Fruit fly (Drosophila melanogaster) whole organism, embryonic: ENCODE results near the gene CG12194.
A peak's percentile ranks its signal among the peaks of the same experiment; 100 is the strongest.

Source experiments
- Atf6 ChIP-seq: fragments of 200-800 bp; sonication (Bioruptor generic); IDR thresholded peaks from 2 replicates; pipeline ENCODE4 v1.3.6; 2022; ENCODE audit warnings: missing biosample characterization, missing genetic modification characterization
- CG10543 ChIP-seq: fragments of 200-800 bp; sonication (Bioruptor generic); optimal IDR thresholded peaks from 3 replicates; lab custom pipeline; 2017; ENCODE audit warnings: missing biosample characterization, mild to moderate bottlenecking, missing genetic modification characterization, moderate library complexity
- CG1233 ChIP-seq: fragments of 200-800 bp; sonication (Bioruptor generic); optimal IDR thresholded peaks from 4 replicates; lab custom pipeline; 2018; ENCODE audit warnings: missing biosample characterization, mild to moderate bottlenecking, missing genetic modification characterization
- CG14441 ChIP-seq: fragments of 200-800 bp; sonication (Bioruptor generic); IDR thresholded peaks from 2 replicates; pipeline ENCODE4 v1.3.6; 2022; ENCODE audit warnings: missing biosample characterization, missing genetic modification characterization
- CG15011 ChIP-seq: fragments of 200-800 bp; sonication (Bioruptor generic); optimal IDR thresholded peaks from 3 replicates; lab custom pipeline; 2018; ENCODE audit warnings: missing biosample characterization, mild to moderate bottlenecking, missing genetic modification characterization
- CG1529 ChIP-seq: fragments of 200-800 bp; sonication (Bioruptor generic); optimal IDR thresholded peaks from 3 replicates; lab custom pipeline; 2018; ENCODE audit warnings: missing biosample characterization, missing genetic modification characterization
- CG1602 ChIP-seq: fragments of 200-800 bp; sonication (Bioruptor generic); optimal IDR thresholded peaks from 3 replicates; lab custom pipeline; 2016; ENCODE audit warnings: missing biosample characterization, missing genetic modification characterization
- CG17328 ChIP-seq: fragments of 200-800 bp; sonication (Bioruptor generic); IDR thresholded peaks from 2 replicates; pipeline ENCODE4 v1.3.6; 2022; ENCODE audit warnings: missing biosample characterization, missing genetic modification characterization
- CG17359 ChIP-seq: fragments of 200-800 bp; sonication (Bioruptor generic); optimal IDR thresholded peaks from 3 replicates; lab custom pipeline; 2018; ENCODE audit warnings: missing biosample characterization, mild to moderate bottlenecking, missing genetic modification characterization, moderate library complexity
- CG17568 ChIP-seq: fragments of 200-800 bp; sonication (Bioruptor generic); optimal IDR thresholded peaks from 2 replicates; lab custom pipeline; 2018; ENCODE audit warnings: missing biosample characterization, mild to moderate bottlenecking, missing genetic modification characterization, moderate library complexity
- CG17829 ChIP-seq: fragments of 200-800 bp; optimal IDR thresholded peaks from 2 replicates; lab custom pipeline; 2019; ENCODE audit warnings: missing biosample characterization, mild to moderate bottlenecking, missing genetic modification characterization, moderate library complexity
- CG2678 ChIP-seq: fragments of 200-800 bp; sonication (Bioruptor generic); optimal IDR thresholded peaks from 3 replicates; lab custom pipeline; 2019; ENCODE audit warnings: missing biosample characterization, mild to moderate bottlenecking, missing genetic modification characterization, moderate library complexity
- CG34224 ChIP-seq: fragments of 200-800 bp; sonication (Bioruptor generic); IDR thresholded peaks from 3 replicates; pipeline ENCODE4 v1.3.6; 2022; ENCODE audit warnings: missing biosample characterization, missing genetic modification characterization; ENCODE audit not compliant: partially characterized antibody
- CG3838 ChIP-seq: fragments of 200-800 bp; sonication (Bioruptor generic); optimal IDR thresholded peaks from 3 replicates; lab custom pipeline; 2016; ENCODE audit warnings: missing biosample characterization, missing genetic modification characterization
- CG5180 ChIP-seq: fragments of 200-800 bp; sonication (Bioruptor generic); optimal IDR thresholded peaks from 3 replicates; lab custom pipeline; 2017; ENCODE audit warnings: missing biosample characterization, missing genetic modification characterization, mild to moderate bottlenecking, moderate library complexity, missing genetic modification reagents
- CG5953 ChIP-seq: fragments of 200-800 bp; sonication (Bioruptor generic); IDR thresholded peaks from 2 replicates; pipeline ENCODE4 v1.3.6; 2022; ENCODE audit warnings: missing biosample characterization, missing genetic modification characterization
- CG6654 ChIP-seq: fragments of 200-800 bp; sonication (Bioruptor generic); optimal IDR thresholded peaks from 2 replicates; lab custom pipeline; 2017; ENCODE audit warnings: missing biosample characterization, mild to moderate bottlenecking, missing genetic modification characterization
- CG7271 ChIP-seq: fragments of 200-800 bp; sonication (Bioruptor generic); optimal IDR thresholded peaks from 2 replicates; lab custom pipeline; 2018; ENCODE audit warnings: missing biosample characterization, mild to moderate bottlenecking, missing genetic modification characterization, moderate library complexity
- CG8944 ChIP-seq: fragments of 200-800 bp; sonication (Bioruptor generic); optimal IDR thresholded peaks from 3 replicates; lab custom pipeline; 2016; ENCODE audit warnings: missing biosample characterization, missing genetic modification characterization
- CG9215 ChIP-seq: fragments of 200-800 bp; sonication (Bioruptor generic); IDR thresholded peaks from 2 replicates; pipeline ENCODE4 v1.3.6; 2022; ENCODE audit warnings: missing biosample characterization, missing genetic modification characterization
- CG9932 ChIP-seq: fragments of 200-800 bp; sonication (Bioruptor generic); IDR thresholded peaks from 2 replicates; pipeline ENCODE4 v1.3.6; 2022; ENCODE audit warnings: missing biosample characterization, missing genetic modification characterization
- D ChIP-seq, 2 experiments: fragments of 200-800 bp in 1 of 2; fragments of >200 bp in 1 of 2; sonication (Bioruptor generic) in 1 of 2; optimal IDR thresholded peaks; 2 replicates in 1 of 2; 3 replicates in 1 of 2; lab custom pipeline; 2017; ENCODE audit warnings: mild to moderate bottlenecking in 1 of 2, missing biosample characterization in 1 of 2, missing genetic modification characterization in 1 of 2, missing genetic modification reagents in 1 of 2
- Drgx ChIP-seq: fragments of 200-800 bp; sonication (Bioruptor generic); IDR thresholded peaks from 2 replicates; pipeline ENCODE4 v1.3.6; 2022; ENCODE audit warnings: missing biosample characterization, missing genetic modification characterization
- Gsc ChIP-seq: fragments of 200-800 bp; sonication (Bioruptor generic); IDR thresholded peaks from 2 replicates; pipeline ENCODE4 v1.3.6; 2022; ENCODE audit warnings: missing biosample characterization, missing genetic modification characterization
- HmgD ChIP-seq: fragments of 200-800 bp; sonication (Bioruptor generic); optimal IDR thresholded peaks from 3 replicates; lab custom pipeline; 2016; ENCODE audit warnings: missing biosample characterization, missing genetic modification characterization
- Hmr ChIP-seq: fragments of 200-800 bp; sonication (Bioruptor generic); optimal IDR thresholded peaks from 3 replicates; lab custom pipeline; 2017; ENCODE audit warnings: mild to moderate bottlenecking, missing biosample characterization, missing genetic modification reagents, missing genetic modification characterization
- Med ChIP-seq: fragments of 200-800 bp; sonication (Bioruptor generic); peaks from one replicate; lab custom pipeline; 2016; ENCODE audit warnings: missing biosample characterization, missing genetic modification characterization, mild to moderate bottlenecking, inconsistent platforms, moderate library complexity
- Oaz ChIP-seq: fragments of 200-800 bp; sonication (Bioruptor generic); IDR thresholded peaks from 2 replicates; pipeline ENCODE4 v1.3.6; 2022; ENCODE audit warnings: missing biosample characterization, missing genetic modification characterization
- Oli ChIP-seq: fragments of 200-800 bp; sonication (Bioruptor generic); optimal IDR thresholded peaks from 2 replicates; lab custom pipeline; 2018; ENCODE audit warnings: missing biosample characterization, mild to moderate bottlenecking, missing genetic modification characterization, moderate library complexity
- PHDP ChIP-seq: fragments of 200-800 bp; sonication (Bioruptor generic); optimal IDR thresholded peaks from 3 replicates; lab custom pipeline; 2018; ENCODE audit warnings: missing biosample characterization, mild to moderate bottlenecking, missing genetic modification characterization, moderate library complexity
- Pdp1 ChIP-seq, 2 experiments: fragments of 200-800 bp; sonication (Bioruptor generic); optimal IDR thresholded peaks; 3 replicates each; lab custom pipeline; 2016; ENCODE audit warnings: missing biosample characterization in 2 of 2, missing genetic modification characterization in 2 of 2, mild to moderate bottlenecking in 1 of 2, moderate library complexity in 1 of 2
- Poxn ChIP-seq: fragments of 200-800 bp; sonication (Bioruptor generic); IDR thresholded peaks from 2 replicates; pipeline ENCODE4 v1.3.6; 2022; ENCODE audit warnings: missing biosample characterization, missing genetic modification characterization
- Six4 ChIP-seq: fragments of 200-800 bp; sonication (Bioruptor generic); optimal IDR thresholded peaks from 2 replicates; lab custom pipeline; 2016; ENCODE audit warnings: missing biosample characterization, missing genetic modification characterization
- Usf ChIP-seq: fragments of 200-800 bp; sonication (Bioruptor generic); optimal IDR thresholded peaks from 2 replicates; lab custom pipeline; 2017; ENCODE audit warnings: missing genotype, missing biosample characterization, missing genetic modification characterization
- da ChIP-seq: fragments of 200-800 bp; sonication (Bioruptor generic); optimal IDR thresholded peaks from 2 replicates; lab custom pipeline; 2016; ENCODE audit warnings: missing biosample characterization, missing genetic modification characterization
- en ChIP-seq: fragments of 200-800 bp; sonication (Bioruptor generic); optimal IDR thresholded peaks from 2 replicates; lab custom pipeline; 2016; ENCODE audit warnings: missing biosample characterization, missing genetic modification characterization
- fd64A ChIP-seq: fragments of 200-800 bp; sonication (Bioruptor generic); optimal IDR thresholded peaks from 3 replicates; lab custom pipeline; 2018; ENCODE audit warnings: missing biosample characterization, mild to moderate bottlenecking, missing genetic modification characterization
- gem ChIP-seq: fragments of 200-800 bp; sonication (Bioruptor generic); optimal IDR thresholded peaks from 2 replicates; lab custom pipeline; 2019; ENCODE audit warnings: missing biosample characterization, mild to moderate bottlenecking, missing genetic modification characterization, moderate library complexity
- grau ChIP-seq: fragments of 200-800 bp; optimal IDR thresholded peaks from 3 replicates; lab custom pipeline; 2019; ENCODE audit warnings: missing biosample characterization, mild to moderate bottlenecking, missing genetic modification characterization, moderate library complexity
- gsb ChIP-seq: fragments of 200-800 bp; sonication (Bioruptor generic); IDR thresholded peaks from 2 replicates; pipeline ENCODE4 v1.3.6; 2022; ENCODE audit warnings: missing biosample characterization, missing genetic modification characterization
- h ChIP-seq: fragments of >200 bp; optimal IDR thresholded peaks from 2 replicates; lab custom pipeline; 2017
- hbn ChIP-seq: fragments of 200-800 bp; sonication (Bioruptor generic); IDR thresholded peaks from 2 replicates; pipeline ENCODE4 v1.3.6; 2022; ENCODE audit warnings: missing biosample characterization, missing genetic modification characterization; ENCODE audit not compliant: partially characterized antibody
- mld ChIP-seq: fragments of 200-800 bp; sonication (Bioruptor generic); IDR thresholded peaks from 3 replicates; pipeline ENCODE4 v1.3.6; 2022; ENCODE audit warnings: missing biosample characterization, missing genetic modification characterization; ENCODE audit not compliant: partially characterized antibody
- pb ChIP-seq: fragments of 200-800 bp; sonication (Bioruptor generic); optimal IDR thresholded peaks from 3 replicates; lab custom pipeline; 2016; ENCODE audit warnings: missing biosample characterization, missing genetic modification characterization
- row ChIP-seq: fragments of 200-800 bp; sonication (Bioruptor generic); IDR thresholded peaks from 3 replicates; pipeline ENCODE4 v1.3.6; 2022; ENCODE audit warnings: missing biosample characterization, missing genetic modification characterization
- shn ChIP-seq: fragments of 200-800 bp; sonication (Bioruptor generic); optimal IDR thresholded peaks from 3 replicates; lab custom pipeline; 2016; ENCODE audit warnings: missing biosample characterization, missing genetic modification characterization
- slbo ChIP-seq: fragments of 200-800 bp; sonication (Bioruptor generic); IDR thresholded peaks from 2 replicates; pipeline ENCODE4 v1.3.6; 2022; ENCODE audit warnings: missing biosample characterization, missing genetic modification characterization
- so ChIP-seq: fragments of 200-800 bp; sonication (Bioruptor generic); IDR thresholded peaks from 3 replicates; pipeline ENCODE4 v1.3.6; 2022; ENCODE audit warnings: missing biosample characterization, missing genetic modification characterization
- sqz ChIP-seq: fragments of 200-800 bp; sonication (Bioruptor generic); optimal IDR thresholded peaks from 3 replicates; lab custom pipeline; 2018; ENCODE audit warnings: missing biosample characterization, mild to moderate bottlenecking, missing genetic modification characterization
- tio ChIP-seq: fragments of 200-800 bp; sonication (Bioruptor generic); optimal IDR thresholded peaks from 2 replicates; lab custom pipeline; 2017; ENCODE audit warnings: missing biosample characterization, missing genetic modification characterization, inconsistent platforms

CG12194 gene

DNA sequence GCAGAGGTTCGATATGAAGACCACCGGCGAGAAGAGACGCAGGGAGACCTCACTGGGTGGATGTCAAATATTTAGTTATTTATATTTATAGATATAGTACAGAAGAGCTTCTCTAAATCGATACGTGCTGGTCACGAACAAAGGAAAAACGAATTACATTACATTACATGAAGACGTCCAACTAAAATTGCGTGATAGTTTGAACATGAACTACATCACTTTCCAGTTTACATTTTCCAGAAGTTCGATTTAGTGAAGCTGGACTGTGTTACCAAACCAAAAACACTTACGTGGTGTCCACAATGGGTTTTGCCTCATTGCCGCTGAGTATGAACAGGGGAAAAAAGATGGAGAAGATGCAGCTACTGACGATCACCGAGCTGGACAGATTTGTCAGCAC lies 2.0 kb upstream of the CG12194 start (continued):
- peak; percentile 22; the same call in 1 of the 2 replicates for TF ChIP-seq slbo
- TF ChIP-seq CG17359 (tag; lab: Kevin White, UChicago) = no peak
- no peak for TF ChIP-seq CG7271 (tag; lab: Kevin White, UChicago)
- peak; percentile 58 for TF ChIP-seq Med
- TF ChIP-seq CG8944 (GFP tag; lab: Kevin White, UChicago) = no peak
- TF ChIP-seq CG1529 (GFP tag; lab: Kevin White, UChicago) = no peak
- no peak for TF ChIP-seq CG5180 (GFP tag; lab: Kevin White, UChicago)
- TF ChIP-seq CG1233 = no peak
- peak; percentile 49 for TF ChIP-seq grau (tag; lab: Kevin White, UChicago)
- no peak for TF ChIP-seq so (GFP tag; lab: Robert Waterston, UW)
- TF ChIP-seq CG15011 (GFP tag; lab: Kevin White, UChicago) = no peak
- TF ChIP-seq CG17568 (GFP tag; lab: Kevin White, UChicago) = no peak
- TF ChIP-seq hbn = no peak
- TF ChIP-seq row = peak; percentile 41; the same call in 2 of the 3 replicates
- peak in 1 of 2 experiments; percentile 14 for TF ChIP-seq Pdp1 (GFP tag; optimal IDR thresholded peaks at IDR 0.05; lab: Kevin White, UChicago)
- TF ChIP-seq Oaz = no peak
- TF ChIP-seq h (lab: Kevin White, UChicago) = no peak
- TF ChIP-seq Poxn = no peak
- TF ChIP-seq Drgx (GFP tag; lab: Robert Waterston, UW) = peak; percentile 29; the same call in 1 of the 2 replicates
- peak; percentile 3 for TF ChIP-seq CG2678 (tag; lab: Kevin White, UChicago)
- TF ChIP-seq Six4 (GFP tag; lab: Kevin White, UChicago) = no peak
- TF ChIP-seq fd64A (GFP tag; lab: Kevin White, UChicago) = no peak
- no peak for TF ChIP-seq gsb
- TF ChIP-seq Hmr = no peak

DNA sequence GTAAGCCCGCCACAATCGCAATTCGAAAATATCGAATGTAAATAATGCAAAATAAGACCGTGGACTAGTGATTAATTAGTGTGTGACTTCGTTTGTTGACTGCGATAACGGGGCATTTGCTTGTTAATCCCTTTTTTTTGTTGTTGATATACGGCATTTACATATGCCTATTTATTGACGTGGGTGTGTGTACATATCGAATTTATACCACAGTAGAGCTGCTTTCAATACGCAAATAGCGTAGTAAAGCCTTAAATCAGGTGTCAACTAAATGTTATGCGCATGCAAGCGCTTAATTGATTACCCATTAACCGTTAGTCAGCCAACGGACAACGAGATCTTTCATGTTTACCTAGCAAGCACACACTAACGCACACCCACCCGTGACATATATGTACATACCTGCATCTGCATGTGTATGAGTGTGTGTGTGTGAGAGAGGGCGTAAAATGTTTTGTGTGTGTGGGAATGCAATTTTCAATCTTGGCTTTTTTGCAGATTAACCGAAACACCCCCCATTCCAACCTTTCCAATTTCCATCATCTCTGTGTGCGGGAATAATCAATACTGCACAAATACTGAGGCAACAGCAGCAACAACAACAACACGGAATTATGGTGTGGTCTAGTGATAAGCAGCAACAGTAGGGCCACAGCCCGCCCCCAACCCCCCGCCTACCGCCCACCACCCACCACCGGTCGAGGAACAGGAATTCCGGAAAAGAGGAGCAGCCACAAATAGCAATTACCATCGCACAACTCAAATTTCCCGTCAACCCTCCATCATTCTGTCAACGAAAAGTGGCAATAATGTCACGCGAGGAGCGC lies 560 bp downstream of the CG12194 start:
- TF ChIP-seq CG9932 (GFP tag; lab: Robert Waterston, UW) = no peak
- TF ChIP-seq CG1602 (GFP tag; lab: Kevin White, UChicago) = no peak
- TF ChIP-seq CG17829 (tag; lab: Kevin White, UChicago) = no peak
- TF ChIP-seq Atf6 (GFP tag; lab: Robert Waterston, UW) = no peak
- TF ChIP-seq en (GFP tag; lab: Kevin White, UChicago) = no peak
- no peak for TF ChIP-seq CG3838
- TF ChIP-seq CG9215 (GFP tag; lab: Robert Waterston, UW) = no peak
- TF ChIP-seq CG14441 (GFP tag; lab: Robert Waterston, UW) = no peak
- peak; percentile 60 for TF ChIP-seq CG5180 (GFP tag; lab: Kevin White, UChicago)
- no peak for TF ChIP-seq HmgD (GFP tag; lab: Kevin White, UChicago)
- TF ChIP-seq gem (tag; lab: Kevin White, UChicago) = no peak
- TF ChIP-seq Gsc = no peak
- TF ChIP-seq CG5953 (GFP tag; lab: Robert Waterston, UW) = peak; percentile 43; the same call in 1 of the 2 replicates
- TF ChIP-seq Usf = no peak
- TF ChIP-seq CG17328 (GFP tag; lab: Robert Waterston, UW) = no peak
- TF ChIP-seq da (GFP tag; lab: Kevin White, UChicago) = no peak
- TF ChIP-seq CG34224 (GFP tag; lab: Robert Waterston, UW) = no peak
- TF ChIP-seq mld = no peak
- no peak for TF ChIP-seq D (optimal IDR thresholded peaks at IDR 0.05; lab: Kevin White, UChicago)
- TF ChIP-seq D (GFP tag; optimal IDR thresholded peaks at IDR 0.05; lab: Kevin White, UChicago) = peak; percentile 49
- TF ChIP-seq pb = no peak
- no peak for TF ChIP-seq tio
- peak; percentile 11 for TF ChIP-seq sqz (GFP tag; lab: Kevin White, UChicago)
- TF ChIP-seq Oli (tag; lab: Kevin White, UChicago) = no peak
- no peak for TF ChIP-seq CG6654 (GFP tag; lab: Kevin White, UChicago)
- no peak for TF ChIP-seq shn (GFP tag; lab: Kevin White, UChicago)
- peak; percentile 32 for TF ChIP-seq CG10543
- TF ChIP-seq PHDP (tag; lab: Kevin White, UChicago) = peak; percentile 19
